Fruit fly (Drosophila melanogaster): ENCODE data around the gene CG18641.

DNA sequence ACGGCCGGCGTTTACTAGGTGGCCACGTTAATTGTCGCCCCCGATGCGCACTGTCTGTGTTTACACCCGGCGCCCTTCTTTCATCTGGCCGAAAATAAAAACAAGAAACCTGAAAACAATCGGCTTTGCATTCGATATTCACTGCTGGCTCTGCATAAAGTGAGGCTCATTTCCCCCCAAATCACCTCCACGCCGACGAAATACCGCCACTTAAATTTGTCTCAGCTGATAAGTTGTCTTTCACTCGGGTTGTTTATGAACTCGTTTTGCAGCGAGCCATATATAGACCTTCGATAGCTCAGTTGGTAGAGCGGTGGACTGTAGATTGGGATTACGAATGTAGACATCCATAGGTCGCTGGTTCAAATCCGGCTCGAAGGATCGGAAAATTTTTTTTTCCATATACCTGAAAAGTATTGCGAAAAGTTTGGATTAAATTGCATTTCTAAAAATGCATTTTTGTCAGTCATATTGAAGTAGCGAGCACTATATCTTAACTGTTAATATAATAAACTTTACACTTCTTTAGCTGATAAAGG lies 47.3 kb upstream of the CG18641 start:
- TF ChIP-seq usp (GFP tag; optimal IDR thresholded peaks at IDR 0.05) = no peak
- no peak for TF ChIP-seq Dll (optimal IDR thresholded peaks at IDR 0.05)
- TF ChIP-seq psq (optimal IDR thresholded peaks at IDR 0.05) = no peak
- no peak for TF ChIP-seq CG8478 (optimal IDR thresholded peaks at IDR 0.05)
